Fruit fly (Drosophila melanogaster) whole organism, embryonic: ENCODE data around the gene CG45079.

Experiments used
- Aef1 ChIP-seq: fragments of 200-800 bp; sonication (Bioruptor generic); IDR thresholded peaks from 3 replicates; pipeline ENCODE4 v1.3.6; 2022; ENCODE audit warnings: missing biosample characterization, missing genetic modification characterization
- Awh ChIP-seq: fragments of 200-800 bp; sonication (Bioruptor generic); IDR thresholded peaks from 2 replicates; pipeline ENCODE4, ENCODE4 v1.3.6; 2022; ENCODE audit warnings: missing biosample characterization, missing genetic modification characterization
- Bgb ChIP-seq: fragments of 200-800 bp; sonication (Bioruptor generic); IDR thresholded peaks from 2 replicates; pipeline ENCODE4 v1.3.6; 2022; ENCODE audit warnings: missing biosample characterization, missing genetic modification characterization; ENCODE audit not compliant: partially characterized antibody
- C15 ChIP-seq: fragments of 200-800 bp; sonication (Bioruptor generic); IDR thresholded peaks from 3 replicates; pipeline ENCODE4 v1.3.6; 2022; ENCODE audit warnings: missing biosample characterization, missing genetic modification characterization
- CG11247 ChIP-seq: fragments of 200-800 bp; sonication (Bioruptor generic); IDR thresholded peaks from 2 replicates; pipeline ENCODE4 v1.3.6; 2022; ENCODE audit warnings: missing biosample characterization, missing genetic modification characterization
- CG12071 ChIP-seq: fragments of 200-800 bp; sonication (Bioruptor generic); optimal IDR thresholded peaks from 3 replicates; lab custom pipeline; 2018; ENCODE audit warnings: missing biosample characterization, mild to moderate bottlenecking, missing genetic modification characterization
- CG12104 ChIP-seq: fragments of 200-800 bp; sonication (Bioruptor generic); optimal IDR thresholded peaks from 3 replicates; lab custom pipeline; 2016; ENCODE audit warnings: missing biosample characterization, missing genetic modification characterization
- CG12942 ChIP-seq: fragments of 200-800 bp; sonication (Bioruptor generic); optimal IDR thresholded peaks from 3 replicates; lab custom pipeline; 2016; ENCODE audit warnings: missing biosample characterization, missing genetic modification characterization
- CG14710 ChIP-seq: fragments of 200-800 bp; sonication (Bioruptor generic); optimal IDR thresholded peaks from 3 replicates; lab custom pipeline; 2019; ENCODE audit warnings: missing biosample characterization, mild to moderate bottlenecking, missing genetic modification characterization, moderate library complexity
- CG14965 ChIP-seq: fragments of 200-800 bp; sonication (Bioruptor generic); optimal IDR thresholded peaks from 2 replicates; lab custom pipeline; 2016; ENCODE audit warnings: missing biosample characterization, missing genetic modification characterization, borderline replicate concordance
- CG17829 ChIP-seq: fragments of 200-800 bp; optimal IDR thresholded peaks from 2 replicates; lab custom pipeline; 2019; ENCODE audit warnings: missing biosample characterization, mild to moderate bottlenecking, missing genetic modification characterization, moderate library complexity
- CG2120 ChIP-seq: fragments of 200-800 bp; sonication (Bioruptor generic); optimal IDR thresholded peaks from 3 replicates; lab custom pipeline; 2016; ENCODE audit warnings: missing biosample characterization, missing genetic modification characterization
- CG30403 ChIP-seq: fragments of 200-800 bp; sonication (Bioruptor generic); optimal IDR thresholded peaks from 3 replicates; lab custom pipeline; 2016; ENCODE audit warnings: missing biosample characterization, missing genetic modification characterization
- CG3163 ChIP-seq: fragments of 200-800 bp; sonication (Bioruptor generic); optimal IDR thresholded peaks from 3 replicates; lab custom pipeline; 2016; ENCODE audit warnings: missing biosample characterization, missing genetic modification characterization
- CG3847 ChIP-seq: fragments of 200-800 bp; sonication (Bioruptor generic); IDR thresholded peaks from 2 replicates; pipeline ENCODE4 v1.3.6; 2022; ENCODE audit warnings: missing biosample characterization, missing genetic modification characterization
- CG4820 ChIP-seq: fragments of 200-800 bp; sonication (Bioruptor generic); optimal IDR thresholded peaks from 3 replicates; lab custom pipeline; 2016; ENCODE audit warnings: missing biosample characterization, missing genetic modification characterization
- CG5245 ChIP-seq: fragments of 200-800 bp; sonication (Bioruptor generic); optimal IDR thresholded peaks from 3 replicates; lab custom pipeline; 2016; ENCODE audit warnings: missing biosample characterization, missing genetic modification characterization
- CG7372 ChIP-seq: fragments of 200-800 bp; sonication (Bioruptor generic); IDR thresholded peaks from 2 replicates; pipeline ENCODE4 v1.3.6; 2022; ENCODE audit warnings: missing biosample characterization, missing genetic modification characterization
- CG7928 ChIP-seq: fragments of 200-800 bp; sonication (Bioruptor generic); optimal IDR thresholded peaks from 2 replicates; lab custom pipeline; 2017; ENCODE audit warnings: missing biosample characterization, mild to moderate bottlenecking, missing genetic modification characterization
- CG9727 ChIP-seq: fragments of 200-800 bp; sonication (Bioruptor generic); optimal IDR thresholded peaks from 3 replicates; lab custom pipeline; 2017; ENCODE audit warnings: missing biosample characterization, mild to moderate bottlenecking, missing genetic modification characterization
- CG9817 ChIP-seq: fragments of 200-800 bp; sonication (Bioruptor generic); optimal IDR thresholded peaks from 2 replicates; lab custom pipeline; 2018; ENCODE audit warnings: missing biosample characterization, mild to moderate bottlenecking, missing genetic modification characterization, moderate library complexity
- CTCF ChIP-seq: fragments of 200-800 bp; sonication (Bioruptor generic); optimal IDR thresholded peaks from 2 replicates; lab custom pipeline; 2017; ENCODE audit warnings: missing biosample characterization, mild to moderate bottlenecking, missing genetic modification characterization, moderate library complexity
- Elba2 ChIP-seq: fragments of 200-800 bp; sonication (Bioruptor generic); optimal IDR thresholded peaks from 3 replicates; lab custom pipeline; 2016; ENCODE audit warnings: missing biosample characterization, missing genetic modification characterization
- Ets65A ChIP-seq: fragments of 200-800 bp; sonication (Bioruptor generic); peaks from one replicate; lab custom pipeline; 2016; ENCODE audit warnings: missing biosample characterization, missing genetic modification characterization
- HLH54F ChIP-seq: fragments of 200-800 bp; sonication (Bioruptor generic); optimal IDR thresholded peaks from 3 replicates; lab custom pipeline; 2016; ENCODE audit warnings: missing biosample characterization, missing genetic modification characterization
- Hr39 ChIP-seq: fragments of >200 bp; optimal IDR thresholded peaks from 2 replicates; lab custom pipeline; 2017
- Lhr ChIP-seq: fragments of 200-800 bp; sonication (Bioruptor generic); optimal IDR thresholded peaks from 3 replicates; lab custom pipeline; 2017; ENCODE audit warnings: mild to moderate bottlenecking, missing biosample characterization, missing genetic modification reagents, missing genetic modification characterization
- Med ChIP-seq: fragments of 200-800 bp; sonication (Bioruptor generic); peaks from one replicate; lab custom pipeline; 2016; ENCODE audit warnings: missing biosample characterization, missing genetic modification characterization, mild to moderate bottlenecking, inconsistent platforms, moderate library complexity
- Spps ChIP-seq: fragments of 200-800 bp; sonication (Bioruptor generic); optimal IDR thresholded peaks from 2 replicates; lab custom pipeline; 2018; ENCODE audit warnings: missing biosample characterization, mild to moderate bottlenecking, missing genetic modification characterization
- Trl ChIP-seq, 3 experiments: fragments of >200 bp in 2 of 3; fragments of 200-800 bp in 1 of 3; sonication (Bioruptor generic) in 1 of 3; optimal IDR thresholded peaks; 2 replicates in 1 of 3; 3 replicates in 2 of 3; lab custom pipeline; 2016 to 2017; ENCODE audit warnings: missing biosample characterization in 1 of 3, missing genetic modification characterization in 1 of 3
- Usf ChIP-seq: fragments of 200-800 bp; sonication (Bioruptor generic); optimal IDR thresholded peaks from 2 replicates; lab custom pipeline; 2017; ENCODE audit warnings: missing genotype, missing biosample characterization, missing genetic modification characterization
- ab ChIP-seq: fragments of 200-800 bp; sonication (Bioruptor generic); optimal IDR thresholded peaks from 2 replicates; lab custom pipeline; 2016; ENCODE audit warnings: missing biosample characterization, missing genetic modification characterization
- bbx ChIP-seq: fragments of 200-800 bp; sonication (Bioruptor generic); IDR thresholded peaks from 2 replicates; pipeline ENCODE4 v1.3.6; 2022; ENCODE audit warnings: missing biosample characterization, missing genetic modification characterization; ENCODE audit not compliant: partially characterized antibody
- cad ChIP-seq: fragments of >200 bp; optimal IDR thresholded peaks from 2 replicates; lab custom pipeline; 2017; ENCODE audit warnings: missing biosample characterization, missing genetic modification characterization
- chif ChIP-seq, 2 experiments: fragments of 200-800 bp; sonication (Bioruptor generic); optimal IDR thresholded peaks; 3 replicates each; lab custom pipeline; 2016; ENCODE audit warnings: missing biosample characterization in 2 of 2, missing genetic modification characterization in 2 of 2
- ewg ChIP-seq: fragments of 200-800 bp; sonication (Bioruptor generic); optimal IDR thresholded peaks from 3 replicates; lab custom pipeline; 2017; ENCODE audit warnings: mild to moderate bottlenecking, missing biosample characterization, missing genetic modification reagents, missing genetic modification characterization
- ftz-f1 ChIP-seq: fragments of 200-800 bp; sonication (Bioruptor generic); optimal IDR thresholded peaks from 2 replicates; lab custom pipeline; 2016; ENCODE audit warnings: missing biosample characterization, missing genetic modification characterization
- grau ChIP-seq: fragments of 200-800 bp; optimal IDR thresholded peaks from 3 replicates; lab custom pipeline; 2019; ENCODE audit warnings: missing biosample characterization, mild to moderate bottlenecking, missing genetic modification characterization, moderate library complexity
- inv ChIP-seq: fragments of 200-800 bp; sonication (Bioruptor generic); IDR thresholded peaks from 2 replicates; pipeline ENCODE4 v1.3.6; 2022; ENCODE audit warnings: missing biosample characterization, missing genetic modification characterization; ENCODE audit not compliant: partially characterized antibody
- lab ChIP-seq: fragments of 200-800 bp; sonication (Bioruptor generic); optimal IDR thresholded peaks from 3 replicates; lab custom pipeline; 2017; ENCODE audit warnings: missing biosample characterization, missing genetic modification characterization, mild to moderate bottlenecking, moderate library complexity, missing genetic modification reagents
- pita ChIP-seq: fragments of 200-800 bp; sonication (Bioruptor generic); optimal IDR thresholded peaks from 2 replicates; lab custom pipeline; 2017; ENCODE audit warnings: missing biosample characterization, mild to moderate bottlenecking, missing genetic modification characterization
- repo ChIP-seq: fragments of 200-800 bp; sonication (Bioruptor generic); optimal IDR thresholded peaks from 2 replicates; lab custom pipeline; 2016; ENCODE audit warnings: missing biosample characterization, missing genetic modification characterization
- sr ChIP-seq: fragments of 200-800 bp; sonication (Bioruptor generic); IDR thresholded peaks from 3 replicates; pipeline ENCODE4 v1.3.6; 2022; ENCODE audit warnings: missing biosample characterization, missing genetic modification characterization
- ssp ChIP-seq: fragments of 200-800 bp; sonication (Bioruptor generic); IDR thresholded peaks from 2 replicates; pipeline ENCODE4 v1.3.6; 2022; ENCODE audit warnings: missing biosample characterization, missing genetic modification characterization
- stc ChIP-seq: fragments of 200-800 bp; sonication (Bioruptor generic); IDR thresholded peaks from 2 replicates; pipeline ENCODE4 v1.3.6; 2022; ENCODE audit warnings: missing biosample characterization, missing genetic modification characterization
- stwl ChIP-seq: fragments of 200-800 bp; sonication (Bioruptor generic); optimal IDR thresholded peaks from 3 replicates; lab custom pipeline; 2018; ENCODE audit warnings: missing biosample characterization, mild to moderate bottlenecking, missing genetic modification characterization, moderate library complexity
- tin ChIP-seq: fragments of 200-800 bp; sonication (Bioruptor generic); optimal IDR thresholded peaks from 3 replicates; lab custom pipeline; 2016; ENCODE audit warnings: missing biosample characterization, missing genetic modification characterization
- unc-4 ChIP-seq: fragments of 200-800 bp; sonication (Bioruptor generic); IDR thresholded peaks from 2 replicates; pipeline ENCODE4 v1.3.6; 2022; ENCODE audit warnings: missing biosample characterization, missing genetic modification characterization; ENCODE audit not compliant: partially characterized antibody
- vnd ChIP-seq: fragments of 200-800 bp; sonication (Bioruptor generic); IDR thresholded peaks from 3 replicates; pipeline ENCODE4 v1.3.6; 2022; ENCODE audit warnings: missing biosample characterization, missing genetic modification characterization; ENCODE audit not compliant: partially characterized antibody
- vvl ChIP-seq: fragments of 200-800 bp; sonication (Bioruptor generic); IDR thresholded peaks from 2 replicates; pipeline ENCODE4 v1.3.6; 2022; ENCODE audit warnings: missing biosample characterization, missing genetic modification characterization
- zen ChIP-seq: fragments of 200-800 bp; sonication (Bioruptor generic); optimal IDR thresholded peaks from 3 replicates; lab custom pipeline; 2018; ENCODE audit warnings: missing biosample characterization, mild to moderate bottlenecking, missing genetic modification characterization, moderate library complexity

The CG45079 gene

DNA sequence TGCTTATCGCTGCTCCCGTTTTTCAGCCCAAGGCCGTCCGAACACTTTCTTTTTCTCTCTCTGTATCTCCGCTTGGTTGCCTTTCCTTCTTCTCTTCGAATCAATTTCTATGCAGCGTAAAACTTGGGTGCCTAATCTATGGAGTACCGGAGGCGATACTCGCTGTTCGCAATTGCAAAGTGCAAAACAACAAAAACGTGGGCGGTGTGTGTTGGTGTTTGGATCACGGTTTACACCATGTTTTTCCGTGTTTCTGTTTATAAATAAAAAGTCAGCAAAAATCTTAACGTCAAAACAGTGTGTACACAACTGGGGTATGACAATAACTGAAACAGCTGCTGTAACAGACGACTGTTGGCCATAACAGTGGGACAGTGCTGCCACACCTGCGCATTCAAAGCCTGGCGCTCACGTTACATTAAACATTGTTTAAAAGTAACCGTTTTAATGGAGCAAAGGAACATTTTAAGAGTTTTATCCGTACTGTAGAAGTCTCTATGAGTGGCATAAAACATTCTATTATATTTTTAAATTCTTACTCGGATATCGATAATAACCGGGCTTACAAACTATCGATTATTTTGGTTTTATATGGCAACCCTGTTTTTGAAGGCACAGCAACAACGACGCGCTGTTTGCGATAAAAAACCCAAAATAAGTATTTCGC, 24.9 kb downstream of the CG45079 start, which contains the start of the genes m-cup and Det (continued):
- TF ChIP-seq CG3847 (peak; percentile 49; the same call in 1 of the 2 replicates), C15 (GFP tag; lab: Robert Waterston, UW) (no peak), Trl (optimal IDR thresholded peaks at IDR 0.05; lab: Kevin White, UChicago) (no peak), Trl (GFP tag; optimal IDR thresholded peaks at IDR 0.05; lab: Kevin White, UChicago) (peak; percentile 16), CG5245 (GFP tag; lab: Kevin White, UChicago) (no peak), Lhr (GFP tag; lab: Kevin White, UChicago) (peak; percentile 49), tin (no peak), vnd (peak; percentile 73), ewg (peak; percentile 54), CG17829 (tag; lab: Kevin White, UChicago) (peak; percentile 37), CG12942 (GFP tag; lab: Kevin White, UChicago) (no peak), zen (tag; lab: Kevin White, UChicago) (no peak), vvl (GFP tag; lab: Robert Waterston, UW) (0 out of 2 replicates have a peak, but pooled peaks have one; percentile 3), Awh (GFP tag; lab: Robert Waterston, UW) (no peak), Usf (GFP tag; lab: Kevin White, UChicago) (no peak), CG7928 (GFP tag; lab: Kevin White, UChicago) (no peak), pita (GFP tag; lab: Kevin White, UChicago) (no peak), stc (GFP tag; lab: Robert Waterston, UW) (no peak), Ets65A (peak; percentile 6), inv (GFP tag; lab: Robert Waterston, UW) (peak; percentile 56), bbx (GFP tag; lab: Robert Waterston, UW) (peak; percentile 41; the same call in 1 of the 2 replicates), stwl (tag; lab: Kevin White, UChicago) (peak; percentile 83), Aef1 (peak; percentile 15; the same call in 1 of the 3 replicates), Spps (no peak), Elba2 (GFP tag; lab: Kevin White, UChicago) (no peak), lab (GFP tag; lab: Kevin White, UChicago) (peak; percentile 2), chif (GFP tag; optimal IDR thresholded peaks at IDR 0.05; lab: Kevin White, UChicago) (peak in 1 of 2 experiments; percentile 27), repo (GFP tag; lab: Kevin White, UChicago) (no peak), CTCF (GFP tag; lab: Kevin White, UChicago) (peak; percentile 30), Med (GFP tag; lab: Kevin White, UChicago) (peak; percentile 74), CG12104 (GFP tag; lab: Kevin White, UChicago) (peak; percentile 23), CG2120 (GFP tag; lab: Kevin White, UChicago) (peak; percentile 17), CG7372 (GFP tag; lab: Robert Waterston, UW) (no peak), CG3163 (GFP tag; lab: Kevin White, UChicago) (no peak), cad (no peak), CG12071 (no peak), HLH54F (GFP tag; lab: Kevin White, UChicago) (peak; percentile 1), Hr39 (lab: Kevin White, UChicago) (no peak), CG14710 (tag; lab: Kevin White, UChicago) (peak; percentile 100), ab (no peak), unc-4 (GFP tag; lab: Robert Waterston, UW) (peak; percentile 81), grau (no peak), CG30403 (GFP tag; lab: Kevin White, UChicago) (peak; percentile 2), ssp (GFP tag; lab: Robert Waterston, UW) (no peak), CG9727 (GFP tag; lab: Kevin White, UChicago) (peak; percentile 30), ftz-f1 (GFP tag; lab: Kevin White, UChicago) (no peak), CG11247 (GFP tag; lab: Robert Waterston, UW) (no peak), CG4820 (GFP tag; lab: Kevin White, UChicago) (peak; percentile 5), CG14965 (no peak), sr (GFP tag; lab: Robert Waterston, UW) (no peak), CG9817 (tag; lab: Kevin White, UChicago) (peak; percentile 12), Bgb (GFP tag; lab: Robert Waterston, UW) (peak; percentile 64)
